Worm (Caenorhabditis elegans): ENCODE data around the gene srh-11.

Gene srh-11

DNA sequence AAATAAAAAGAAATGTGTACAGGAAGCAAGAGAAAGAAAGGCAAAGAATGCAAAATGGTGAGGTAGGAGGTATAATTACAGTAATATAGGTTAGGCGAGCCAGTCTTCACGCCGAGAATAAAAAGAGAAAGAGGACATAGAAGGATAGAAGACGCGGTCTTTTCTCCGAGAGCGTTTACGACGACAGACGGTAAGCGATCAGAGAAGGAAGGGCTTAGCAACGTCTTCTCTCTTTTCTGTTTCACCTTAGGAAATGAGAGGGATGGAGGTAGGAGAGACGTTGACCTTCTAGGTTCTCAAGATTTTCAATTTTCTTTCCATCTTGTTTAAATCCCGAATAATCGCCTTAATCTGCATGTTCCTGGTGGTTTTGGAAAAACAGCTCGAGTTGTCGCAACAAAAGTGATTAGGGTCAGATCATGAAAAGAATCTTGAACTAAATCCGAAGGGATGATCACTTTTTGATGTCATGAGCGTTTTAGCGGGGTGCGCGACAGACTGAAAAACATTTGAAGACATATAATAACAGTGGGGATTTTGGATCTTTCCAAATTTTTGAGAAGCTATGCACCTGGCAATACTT, 47.8 kb downstream of the srh-11 start, which contains the start of gene cutl-29:
Gene cutl-29, minus strand, starts transcription at position 51 of the 583 bp plus-strand sequence.
- no peak for TF ChIP-seq unc-62 (GFP tag; optimal IDR thresholded peaks at IDR 0.05)
- no peak for TF ChIP-seq ceh-83 (GFP tag; optimal IDR thresholded peaks at IDR 0.05)
- no peak for TF ChIP-seq flh-1 (GFP tag; optimal IDR thresholded peaks at IDR 0.05)
- TF ChIP-seq elt-1 (tag; optimal IDR thresholded peaks at IDR 0.05; ENCODE audit: borderline replicate concordance, insufficient read depth), result no peak
- no peak for TF ChIP-seq ceh-39 (tag; optimal IDR thresholded peaks at IDR 0.05)
- TF ChIP-seq lin-32 (GFP tag; optimal IDR thresholded peaks at IDR 0.05), result no peak
- no peak for TF ChIP-seq unc-120 (tag; optimal IDR thresholded peaks at IDR 0.05; ENCODE audit: poor library complexity, severe bottlenecking)
- no peak for TF ChIP-seq hlh-1 (tag; optimal IDR thresholded peaks at IDR 0.05)
- no peak for TF ChIP-seq sptf-1 (tag; optimal IDR thresholded peaks at IDR 0.05)
- no peak for TF ChIP-seq snpc-4 (tag; optimal IDR thresholded peaks at IDR 0.05)
- no peak for TF ChIP-seq mab-5 (tag; optimal IDR thresholded peaks at IDR 0.05)
- no peak for TF ChIP-seq drap-1 (GFP tag; optimal IDR thresholded peaks at IDR 0.05)
- TF ChIP-seq ztf-11 (tag; optimal IDR thresholded peaks at IDR 0.05), result no peak
- TF ChIP-seq pha-4 (tag; optimal IDR thresholded peaks at IDR 0.05), result no peak
- TF ChIP-seq nhr-237 (tag; optimal IDR thresholded peaks at IDR 0.05), result no peak
- no peak for TF ChIP-seq nhr-2 (tag; optimal IDR thresholded peaks at IDR 0.05)
- no peak for TF ChIP-seq ces-1 (GFP tag; optimal IDR thresholded peaks at IDR 0.05)
- no peak for TF ChIP-seq lsy-2 (tag; optimal IDR thresholded peaks at IDR 0.05)
- no peak for TF ChIP-seq unc-39 (tag; optimal IDR thresholded peaks at IDR 0.05)
- no peak for TF ChIP-seq cnd-1 (tag; optimal IDR thresholded peaks at IDR 0.05)

ce11 chrX:8268083-8268482, 50.8 kb downstream of the srh-11 start:
- TF ChIP-seq unc-39 (tag; optimal IDR thresholded peaks at IDR 0.05) (no peak), bed-3 (GFP tag; optimal IDR thresholded peaks at IDR 0.05) (no peak), drap-1 (GFP tag; optimal IDR thresholded peaks at IDR 0.05) (no peak), nhr-12 (tag; optimal IDR thresholded peaks at IDR 0.05) (no peak), ces-1 (GFP tag; optimal IDR thresholded peaks at IDR 0.05) (peak; percentile 79), unc-120 (tag; optimal IDR thresholded peaks at IDR 0.05; ENCODE audit: poor library complexity, severe bottlenecking) (no peak)

All from whole organism, mixed stage, embryonic.